Worm (Caenorhabditis elegans): Measurements from ENCODE around the gene T22B2.3.

Gene T22B2.3

DNA sequence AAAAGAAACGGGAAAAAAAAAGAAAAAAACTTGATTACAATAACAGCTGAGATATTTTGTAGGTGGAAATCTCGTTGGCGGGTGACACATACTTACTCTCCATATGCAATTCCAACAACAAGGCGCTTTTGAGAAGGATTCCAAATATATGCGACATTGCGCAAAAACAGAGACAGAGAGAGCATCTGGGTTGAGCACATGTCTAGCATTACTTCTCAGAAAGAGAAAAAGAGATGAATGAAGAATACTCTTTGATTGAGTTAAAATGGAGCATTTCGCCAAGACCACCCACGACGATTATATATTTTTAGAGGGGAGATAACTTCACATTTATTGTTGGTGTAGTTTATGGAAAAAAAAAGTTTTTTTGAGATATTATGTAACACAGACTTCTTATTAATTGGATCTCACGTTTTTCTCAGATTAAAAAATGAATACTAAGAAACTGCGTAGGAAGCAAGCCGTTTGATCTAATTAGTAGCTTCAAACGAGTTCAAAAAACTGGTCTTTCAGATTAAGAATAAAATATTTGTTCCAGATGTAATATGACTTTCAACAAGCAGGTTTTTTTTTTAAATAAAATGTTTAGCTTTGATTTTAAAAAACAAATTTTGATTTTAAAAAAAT, 28.0 kb downstream of the T22B2.3 start:
- TF ChIP-seq unc-39 (tag; optimal IDR thresholded peaks at IDR 0.05), result no peak
- TF ChIP-seq daf-16 (GFP tag; optimal IDR thresholded peaks at IDR 0.05), result no peak
- TF ChIP-seq daf-16 (tag; optimal IDR thresholded peaks at IDR 0.05), result no peak
- no peak for TF ChIP-seq zip-2 (tag; optimal IDR thresholded peaks at IDR 0.05)
- no peak for TF ChIP-seq zag-1 (tag; optimal IDR thresholded peaks at IDR 0.05)
- TF ChIP-seq nhr-11 (tag; optimal IDR thresholded peaks at IDR 0.05), result no peak
- no peak for TF ChIP-seq aly-2 (tag; optimal IDR thresholded peaks at IDR 0.05)
- TF ChIP-seq attf-4 (tag; optimal IDR thresholded peaks at IDR 0.05), result no peak
- TF ChIP-seq tra-1 (GFP tag; IDR thresholded peaks at IDR 0.05), result no peak
- TF ChIP-seq F49E8.2 (tag; optimal IDR thresholded peaks at IDR 0.05; ENCODE audit: borderline replicate concordance), result no peak
- TF ChIP-seq F37D6.2 (tag; optimal IDR thresholded peaks at IDR 0.05), result no peak
- TF ChIP-seq spr-3 (GFP tag; optimal IDR thresholded peaks at IDR 0.05), result no peak
- peak; percentile 25 for TF ChIP-seq hlh-30 (tag; optimal IDR thresholded peaks at IDR 0.05; ENCODE audit: insufficient read depth)
- no peak for TF ChIP-seq daf-12 (tag; optimal IDR thresholded peaks at IDR 0.05)
- peak; percentile 24 for TF ChIP-seq aha-1 (tag)
- no peak for TF ChIP-seq duxl-1 (tag; optimal IDR thresholded peaks at IDR 0.05; ENCODE audit: poor library complexity)
- TF ChIP-seq ZK337.2 (GFP tag; IDR thresholded peaks at IDR 0.05), result no peak
- TF ChIP-seq set-16 (GFP tag; IDR thresholded peaks at IDR 0.05), result no peak
- TF ChIP-seq lir-3 (tag; optimal IDR thresholded peaks at IDR 0.05), result no peak
- TF ChIP-seq fkh-10 (GFP tag; optimal IDR thresholded peaks at IDR 0.05), result peak; percentile 11
- no peak for TF ChIP-seq lin-13 (GFP tag; optimal IDR thresholded peaks at IDR 0.05)
- no peak for TF ChIP-seq zfp-2 (tag; optimal IDR thresholded peaks at IDR 0.05)
- TF ChIP-seq ceh-82 (tag; optimal IDR thresholded peaks at IDR 0.05), result no peak
- TF ChIP-seq mep-1 (tag; optimal IDR thresholded peaks at IDR 0.05), result no peak

DNA sequence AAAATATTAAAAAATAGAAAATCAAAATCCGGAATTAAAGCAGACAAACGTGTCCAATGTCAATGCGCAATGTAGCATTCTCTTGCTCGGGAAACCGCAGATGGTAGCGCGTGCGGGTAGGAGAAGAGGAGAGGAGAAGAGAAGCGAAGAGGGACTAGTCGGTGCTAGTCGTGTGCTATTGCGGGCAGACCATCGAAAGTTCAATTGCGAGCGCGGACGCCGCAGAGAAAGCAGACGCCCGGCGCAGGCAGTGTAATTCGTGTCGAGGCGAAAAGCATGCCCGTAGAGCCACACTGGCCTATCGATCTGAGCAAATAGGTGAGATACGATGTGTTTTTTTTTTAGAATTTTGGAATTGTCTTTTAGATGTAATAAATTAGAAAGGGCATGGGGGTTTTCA, 28.6 kb downstream of the T22B2.3 start:
- TF ChIP-seq dpl-1 (GFP tag; optimal IDR thresholded peaks at IDR 0.05) (no peak), mxl-2 (GFP tag; conservative IDR thresholded peaks at IDR 0.05) (no peak), nhr-42 (GFP tag; IDR thresholded peaks at IDR 0.05) (no peak), attf-4 (tag; optimal IDR thresholded peaks at IDR 0.05) (no peak), lin-39 (tag; optimal IDR thresholded peaks at IDR 0.05) (no peak), mdt-29 (GFP tag; IDR thresholded peaks at IDR 0.05) (no peak), unc-62 (GFP tag; optimal IDR thresholded peaks at IDR 0.05 in 1 of 2) (no peak), unc-62 (tag; optimal IDR thresholded peaks at IDR 0.05) (no peak), lir-3 (tag; optimal IDR thresholded peaks at IDR 0.05) (no peak), nhr-10 (tag; optimal IDR thresholded peaks at IDR 0.05) (no peak), saeg-2 (GFP tag; IDR thresholded peaks at IDR 0.05) (no peak), nhr-6 (tag; optimal IDR thresholded peaks at IDR 0.05) (no peak), hif-1 (tag; optimal IDR thresholded peaks at IDR 0.05) (peak in 1 of 2 experiments; percentile 50), spr-1 (tag; optimal IDR thresholded peaks at IDR 0.05) (no peak), lin-38 (GFP tag; IDR thresholded peaks at IDR 0.05) (no peak), ZK337.2 (GFP tag; IDR thresholded peaks at IDR 0.05) (no peak), aha-1 (tag) (peak; percentile 55), mep-1 (tag; optimal IDR thresholded peaks at IDR 0.05) (peak; percentile 60), set-16 (GFP tag; IDR thresholded peaks at IDR 0.05) (peak; percentile 83), zfp-3 (GFP tag; conservative IDR thresholded peaks at IDR 0.05) (no peak), vab-7 (GFP tag; IDR thresholded peaks at IDR 0.05) (peak; percentile 50; the same call in 1 of the 2 replicates), nhr-41 (GFP tag; IDR thresholded peaks at IDR 0.05) (no peak), mdl-1 (tag; optimal IDR thresholded peaks at IDR 0.05) (peak; percentile 65 to 79), arid-1 (GFP tag; conservative IDR thresholded peaks at IDR 0.05) (no peak), ces-1 (GFP tag; optimal IDR thresholded peaks at IDR 0.05) (no peak), aly-2 (tag; optimal IDR thresholded peaks at IDR 0.05) (no peak), jun-1 (tag; optimal IDR thresholded peaks at IDR 0.05) (no peak), ceh-44 (GFP tag; IDR thresholded peaks at IDR 0.05) (no peak), nhr-102 (tag; optimal IDR thresholded peaks at IDR 0.05) (peak; percentile 3), T20F7.1 (GFP tag; optimal IDR thresholded peaks at IDR 0.05) (no peak), ceh-20 (GFP tag; IDR thresholded peaks at IDR 0.05) (no peak), Y5F2A.4 (GFP tag; optimal IDR thresholded peaks at IDR 0.05) (no peak), zfp-2 (tag; optimal IDR thresholded peaks at IDR 0.05) (no peak), F10B5.3 (tag; optimal IDR thresholded peaks at IDR 0.05) (no peak), pqm-1 (tag; optimal IDR thresholded peaks at IDR 0.05) (no peak)
